Fruit fly (Drosophila melanogaster): ENCODE data around the gene Ltn1.

Gene Ltn1

DNA sequence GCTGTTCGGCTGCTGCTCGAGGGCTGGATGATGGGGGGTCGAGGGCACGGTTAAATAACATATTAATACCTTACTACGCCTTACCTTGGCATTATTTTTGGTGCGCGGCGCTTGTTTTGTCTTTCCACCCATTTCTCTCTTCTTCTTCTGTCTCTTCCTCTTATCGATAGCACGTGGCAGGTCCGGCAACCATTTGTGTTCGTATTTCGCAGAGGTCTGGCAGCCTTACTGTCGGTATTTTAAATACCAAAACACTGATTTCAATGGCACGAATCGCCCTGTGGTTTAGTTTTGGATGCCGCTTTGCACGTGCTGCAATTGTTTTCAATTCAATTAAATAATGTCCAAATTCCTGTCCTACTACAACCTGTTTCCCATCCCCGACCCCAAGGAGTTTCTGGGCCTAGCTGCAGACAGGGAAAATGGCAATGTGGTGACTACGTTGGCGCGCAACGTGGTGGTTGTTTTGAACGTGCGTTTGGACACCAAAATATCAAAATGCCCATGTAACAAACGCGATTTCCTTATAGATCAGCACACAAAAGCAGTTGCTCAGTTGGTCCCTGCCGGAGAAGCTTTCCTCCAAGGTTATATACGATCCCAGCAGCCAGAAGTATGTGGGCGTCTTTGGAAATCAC lies at the start of gene Ltn1, which contains the start of gene CG9300:
Gene Ltn1, minus strand, starts transcription at position 155 of the 638 bp plus-strand sequence.
Gene CG9300, plus strand, starts transcription at position 285 of the 638 bp plus-strand sequence.
- TF ChIP-seq ttk (optimal IDR thresholded peaks at IDR 0.05) (no peak), insv (optimal IDR thresholded peaks at IDR 0.05) (no peak), Myc (optimal IDR thresholded peaks at IDR 0.05) (no peak), h (optimal IDR thresholded peaks at IDR 0.05) (no peak), psq (optimal IDR thresholded peaks at IDR 0.05) (no peak), Sin3A (optimal IDR thresholded peaks at IDR 0.05) (no peak)

- TF ChIP-seq ttk (optimal IDR thresholded peaks at IDR 0.05), result no peak
- no peak for TF ChIP-seq Sin3A (optimal IDR thresholded peaks at IDR 0.05)
- TF ChIP-seq insv (optimal IDR thresholded peaks at IDR 0.05), result no peak
- TF ChIP-seq h (optimal IDR thresholded peaks at IDR 0.05), result no peak
- TF ChIP-seq psq (optimal IDR thresholded peaks at IDR 0.05), result no peak
- TF ChIP-seq Myc (optimal IDR thresholded peaks at IDR 0.05), result no peak
Observed at dm6 chr3L:19601413-19601812, 49.3 kb upstream of the Ltn1 start, which contains the start of gene CG9368. Gene CG9368, plus strand, starts transcription at chr3L:19601633.

dm6 chr3L:19598369-19599148 lies 46.5 kb upstream of the Ltn1 start, which contains the start of the genes ash1 and Taf6:
Gene ash1, minus strand, starts transcription at chr3L:19598755.
Gene Taf6, plus strand, starts transcription at chr3L:19599088.
- TF ChIP-seq ttk (optimal IDR thresholded peaks at IDR 0.05) (no peak), Myc (optimal IDR thresholded peaks at IDR 0.05) (no peak), h (optimal IDR thresholded peaks at IDR 0.05) (no peak), Sin3A (optimal IDR thresholded peaks at IDR 0.05) (no peak), psq (optimal IDR thresholded peaks at IDR 0.05) (no peak), insv (optimal IDR thresholded peaks at IDR 0.05) (no peak)

DNA sequence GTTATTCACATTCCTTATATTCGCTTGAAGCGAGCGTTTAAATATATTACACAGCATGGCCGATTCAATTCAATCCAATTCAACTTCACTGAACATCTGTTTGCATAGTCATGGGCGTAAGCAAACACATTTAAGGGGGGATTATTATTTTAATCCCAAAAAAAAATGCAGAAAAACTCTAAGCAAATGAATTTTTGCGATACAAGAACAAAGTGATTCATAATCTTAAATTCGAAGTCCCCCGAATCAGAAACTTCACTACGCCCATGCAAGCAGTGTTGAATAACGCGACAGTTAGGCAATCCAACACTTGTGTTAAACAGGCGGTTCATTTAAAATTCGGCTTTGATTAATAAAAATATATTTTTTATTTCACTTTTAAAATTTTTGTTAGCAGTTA lies 38.3 kb upstream of the Ltn1 start, which contains the start of gene CG14100:
Gene CG14100, minus strand, starts transcription at position 103 of the 400 bp plus-strand sequence.
- no peak for TF ChIP-seq Sin3A (optimal IDR thresholded peaks at IDR 0.05)
- TF ChIP-seq ttk (optimal IDR thresholded peaks at IDR 0.05), result no peak
- no peak for TF ChIP-seq h (optimal IDR thresholded peaks at IDR 0.05)
- no peak for TF ChIP-seq psq (optimal IDR thresholded peaks at IDR 0.05)
- TF ChIP-seq insv (optimal IDR thresholded peaks at IDR 0.05), result no peak

dm6 chr3L:19585979-19586378 lies 33.9 kb upstream of the Ltn1 start, which contains the start of the genes CG9231 and CG9330:
Gene CG9231, minus strand, starts transcription at chr3L:19586003.
Gene CG9330, plus strand, starts transcription at chr3L:19586253.
- no peak for TF ChIP-seq Sin3A (optimal IDR thresholded peaks at IDR 0.05)

dm6 chr3L:19584369-19584915 lies 32.4 kb upstream of the Ltn1 start, which contains the start of gene Shal:
Gene Shal, minus strand, starts transcription at chr3L:19584568.
- TF ChIP-seq h (optimal IDR thresholded peaks at IDR 0.05), result no peak
- no peak for TF ChIP-seq psq (optimal IDR thresholded peaks at IDR 0.05)
- TF ChIP-seq ttk (optimal IDR thresholded peaks at IDR 0.05), result no peak
- TF ChIP-seq insv (optimal IDR thresholded peaks at IDR 0.05), result no peak
- no peak for TF ChIP-seq Myc (optimal IDR thresholded peaks at IDR 0.05)
- no peak for TF ChIP-seq Sin3A (optimal IDR thresholded peaks at IDR 0.05)

DNA sequence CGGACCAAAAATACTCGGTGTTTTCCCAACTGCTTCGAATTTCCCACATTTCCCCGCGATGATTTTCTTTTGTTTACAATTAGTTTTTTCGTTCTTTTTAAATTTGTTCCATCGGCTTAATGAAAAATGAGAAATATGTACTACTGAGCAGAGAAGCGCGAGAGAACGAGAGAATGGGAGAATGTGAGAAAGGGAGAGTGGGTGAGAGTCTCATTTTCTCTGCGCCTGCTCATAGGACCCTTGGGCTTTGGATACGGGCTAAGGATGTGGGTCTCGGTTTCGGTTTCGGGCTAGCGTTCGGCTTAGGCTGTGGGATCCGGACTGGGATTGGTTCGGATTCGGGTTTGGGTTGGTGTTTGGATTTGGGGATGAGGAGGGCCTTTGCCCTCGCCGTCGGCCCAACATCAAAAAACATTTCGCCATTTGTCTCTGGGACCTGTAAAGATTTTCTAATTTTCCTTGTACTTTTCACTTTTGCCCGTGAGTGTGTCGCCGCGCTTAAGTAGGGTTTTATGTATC lies 28.7 kb upstream of the Ltn1 start:
- TF ChIP-seq insv (optimal IDR thresholded peaks at IDR 0.05) (no peak), psq (optimal IDR thresholded peaks at IDR 0.05) (no peak), h (optimal IDR thresholded peaks at IDR 0.05) (no peak), ttk (optimal IDR thresholded peaks at IDR 0.05) (no peak), Sin3A (optimal IDR thresholded peaks at IDR 0.05) (no peak), Myc (optimal IDR thresholded peaks at IDR 0.05) (no peak)

- no peak for TF ChIP-seq h (optimal IDR thresholded peaks at IDR 0.05)
- TF ChIP-seq insv (optimal IDR thresholded peaks at IDR 0.05), result no peak
- TF ChIP-seq Sin3A (optimal IDR thresholded peaks at IDR 0.05), result no peak
- no peak for TF ChIP-seq Myc (optimal IDR thresholded peaks at IDR 0.05)
- no peak for TF ChIP-seq ttk (optimal IDR thresholded peaks at IDR 0.05)
- TF ChIP-seq psq (optimal IDR thresholded peaks at IDR 0.05), result no peak
Observed at dm6 chr3L:19579346-19579745, 27.3 kb upstream of the Ltn1 start.

DNA sequence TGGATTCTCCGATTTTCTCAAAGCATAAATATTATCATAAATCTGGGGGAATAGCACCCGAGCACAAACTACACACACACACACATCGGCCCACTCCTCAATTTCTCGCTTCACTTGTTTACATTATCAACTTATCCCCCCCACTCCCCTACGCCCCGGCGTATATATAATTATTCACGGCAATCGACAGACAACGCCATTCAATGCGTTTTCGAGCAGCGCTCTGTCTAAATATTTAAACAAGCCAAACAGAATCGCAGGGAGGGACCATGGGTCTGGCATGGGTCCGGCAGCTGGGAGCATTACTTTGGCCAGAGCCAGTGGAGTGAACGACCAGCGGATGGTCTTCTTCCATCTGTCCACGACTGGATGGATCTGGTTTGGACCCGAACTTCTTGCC lies 23.6 kb upstream of the Ltn1 start:
- TF ChIP-seq Myc (optimal IDR thresholded peaks at IDR 0.05) (no peak), ttk (optimal IDR thresholded peaks at IDR 0.05) (no peak), h (optimal IDR thresholded peaks at IDR 0.05) (no peak), psq (optimal IDR thresholded peaks at IDR 0.05) (no peak), Sin3A (optimal IDR thresholded peaks at IDR 0.05) (no peak), insv (optimal IDR thresholded peaks at IDR 0.05) (no peak)

DNA sequence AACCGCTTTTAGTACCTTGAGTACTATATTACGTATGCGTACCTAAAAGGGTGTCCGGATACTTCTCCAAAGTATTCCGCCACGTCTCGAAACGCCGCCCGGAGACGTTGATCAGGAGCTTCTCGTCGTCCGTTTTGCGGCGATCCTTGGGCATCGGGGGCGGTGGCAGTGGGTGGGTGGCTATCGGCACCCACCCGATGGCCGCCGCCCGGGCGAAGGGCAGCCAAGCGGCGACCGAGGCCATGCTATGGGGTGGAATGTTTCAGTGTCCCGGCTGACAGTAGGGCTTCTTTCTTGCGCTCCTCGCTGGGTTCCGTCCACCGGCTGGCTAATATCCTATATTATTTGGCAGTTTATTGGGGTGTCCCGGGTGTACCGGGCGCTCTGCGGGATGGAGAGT lies 22.4 kb upstream of the Ltn1 start:
- TF ChIP-seq insv (optimal IDR thresholded peaks at IDR 0.05) (no peak), h (optimal IDR thresholded peaks at IDR 0.05) (no peak), ttk (optimal IDR thresholded peaks at IDR 0.05) (no peak), psq (optimal IDR thresholded peaks at IDR 0.05) (no peak), Myc (optimal IDR thresholded peaks at IDR 0.05) (no peak), Sin3A (optimal IDR thresholded peaks at IDR 0.05) (no peak)

DNA sequence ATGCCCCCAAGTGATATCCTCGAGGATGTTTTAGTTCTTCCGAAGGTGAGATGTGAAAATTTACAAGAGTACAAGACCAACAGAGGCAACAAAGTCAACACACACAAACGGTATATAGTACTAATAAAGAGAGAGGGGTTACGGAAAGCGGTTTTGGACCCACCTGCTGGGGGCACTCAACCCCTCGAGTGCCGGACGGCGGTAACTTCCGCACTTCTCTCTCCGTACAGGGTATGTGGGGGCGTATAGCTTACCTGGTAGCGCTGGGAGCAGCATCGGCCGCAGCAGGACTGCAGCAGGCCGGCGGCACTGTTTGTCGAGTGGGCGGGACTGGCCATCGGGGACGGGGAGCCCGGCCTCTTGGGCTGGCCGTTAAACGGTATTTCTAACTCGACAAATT lies 17.3 kb upstream of the Ltn1 start:
- no peak for TF ChIP-seq psq (optimal IDR thresholded peaks at IDR 0.05)
- no peak for TF ChIP-seq insv (optimal IDR thresholded peaks at IDR 0.05)
- no peak for TF ChIP-seq Sin3A (optimal IDR thresholded peaks at IDR 0.05)
- TF ChIP-seq h (optimal IDR thresholded peaks at IDR 0.05), result no peak

DNA sequence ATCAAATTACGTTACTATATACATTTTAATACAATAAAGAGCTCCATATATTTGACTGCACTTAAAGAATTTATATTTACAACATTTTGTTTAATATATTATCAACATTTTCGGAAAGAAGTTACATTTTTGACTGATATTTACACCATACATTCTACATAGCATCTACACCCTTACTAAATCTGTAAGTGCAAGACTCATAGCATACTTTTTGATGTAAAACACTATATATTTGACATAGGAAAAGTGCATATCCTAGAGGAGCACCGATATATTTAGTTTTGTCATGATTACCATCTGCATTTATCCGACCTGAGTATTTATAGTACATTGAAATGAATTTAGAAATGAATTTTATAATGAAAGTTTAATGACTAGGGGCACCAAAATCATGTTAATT lies 16.9 kb upstream of the Ltn1 start:
- no peak for TF ChIP-seq Myc (optimal IDR thresholded peaks at IDR 0.05)
- no peak for TF ChIP-seq psq (optimal IDR thresholded peaks at IDR 0.05)
- TF ChIP-seq insv (optimal IDR thresholded peaks at IDR 0.05), result no peak
- no peak for TF ChIP-seq Sin3A (optimal IDR thresholded peaks at IDR 0.05)
- no peak for TF ChIP-seq h (optimal IDR thresholded peaks at IDR 0.05)
